Fruit fly (Drosophila melanogaster): Measurements from ENCODE around the gene CG7173.

CG7173 gene

DNA sequence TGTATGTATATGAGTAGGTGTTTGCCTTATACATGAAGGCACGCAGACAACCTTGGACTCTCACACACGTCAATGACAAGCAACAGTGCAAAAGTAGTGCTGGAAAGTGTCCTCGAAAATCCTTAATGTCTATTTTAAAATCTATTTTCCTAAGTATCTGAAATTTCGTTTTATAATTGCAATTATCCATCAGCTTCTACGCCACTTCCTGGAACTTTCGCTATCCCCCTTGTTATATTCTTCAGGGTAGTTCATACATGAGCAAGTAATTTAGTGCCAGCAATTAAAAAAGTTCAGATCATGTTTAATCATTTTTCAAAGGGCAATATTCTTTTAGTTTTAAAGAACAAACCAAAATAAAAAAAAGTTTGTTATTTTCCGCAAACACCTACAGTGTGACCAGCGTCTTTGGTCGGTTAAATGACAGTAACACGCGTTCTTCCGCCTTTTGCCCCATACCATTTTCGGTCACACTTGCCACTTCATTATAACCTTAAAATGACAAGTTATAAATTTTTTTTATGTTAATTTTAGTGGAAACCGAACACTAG, 41.2 kb downstream of the CG7173 start (continued):
- peak; percentile 54 for TF ChIP-seq Hr39 (GFP tag; optimal IDR thresholded peaks at IDR 0.05)
- peak; percentile 12 for TF ChIP-seq Ets21C (GFP tag; optimal IDR thresholded peaks at IDR 0.05)
- peak; percentile 40 for TF ChIP-seq lz (GFP tag; optimal IDR thresholded peaks at IDR 0.05)
- peak; percentile 49 for TF ChIP-seq OdsH (GFP tag; optimal IDR thresholded peaks at IDR 0.05)
- TF ChIP-seq CG10669 (GFP tag; optimal IDR thresholded peaks at IDR 0.05): peak; percentile 5
- TF ChIP-seq Hr38 (GFP tag; optimal IDR thresholded peaks at IDR 0.05): no peak
- no peak for TF ChIP-seq CG9139 (GFP tag; optimal IDR thresholded peaks at IDR 0.05)
- TF ChIP-seq Blimp-1 (GFP tag; optimal IDR thresholded peaks at IDR 0.05): no peak
- TF ChIP-seq CG11294 (GFP tag; IDR thresholded peaks at IDR 0.05): no peak
- TF ChIP-seq CG8632 (GFP tag; optimal IDR thresholded peaks at IDR 0.05): peak; percentile 45
- no peak for TF ChIP-seq Gug (GFP tag; IDR thresholded peaks at IDR 0.05)
- TF ChIP-seq salr (GFP tag; optimal IDR thresholded peaks at IDR 0.05): no peak
- TF ChIP-seq CG32006 (GFP tag; optimal IDR thresholded peaks at IDR 0.05): peak; percentile 24

DNA sequence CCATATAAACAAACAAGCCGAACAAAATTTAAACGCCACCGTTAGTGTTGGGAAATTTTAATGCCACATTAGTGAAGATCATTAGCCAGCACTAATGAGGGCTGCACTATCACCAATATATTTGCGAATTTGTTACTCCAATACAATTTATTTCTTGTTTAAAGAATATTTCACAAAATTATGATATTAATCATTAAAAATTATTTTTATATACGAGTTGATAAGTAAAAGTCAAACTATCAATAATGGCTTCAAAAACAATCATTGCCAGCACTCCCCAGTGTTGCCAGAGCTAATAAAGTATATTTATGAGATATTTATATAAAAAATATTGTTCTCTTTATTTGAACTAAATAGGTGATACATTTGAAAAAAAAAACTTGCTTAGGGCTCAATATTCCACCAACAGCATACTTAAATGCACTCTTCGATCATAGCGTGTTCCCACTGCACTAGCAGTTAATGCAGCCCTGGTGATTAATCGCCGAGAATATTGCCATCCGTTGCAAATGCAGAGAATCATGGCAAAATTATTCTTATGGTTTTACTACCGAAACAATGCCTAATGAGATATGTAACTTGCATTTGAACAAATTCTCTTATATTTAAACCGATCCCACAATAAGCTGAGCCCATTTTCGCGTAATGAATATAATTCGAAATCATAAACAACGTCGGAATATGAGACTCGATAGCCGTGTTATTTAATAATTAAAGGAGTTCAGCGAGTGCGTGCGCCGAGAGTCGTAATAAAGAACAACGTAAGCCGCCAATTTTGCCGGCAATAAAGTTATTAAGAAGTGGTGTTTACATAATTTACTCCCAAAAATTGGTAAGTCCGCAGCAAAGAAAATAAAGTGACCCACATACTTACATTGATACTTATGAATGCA, 42.0 kb downstream of the CG7173 start, which contains the start of the genes SAK and Cdk12:
Gene SAK, minus strand, starts transcription at position 65 of the 893 bp plus-strand sequence.
Gene Cdk12, plus strand, starts transcription at position 484 of the 893 bp plus-strand sequence.
- TF ChIP-seq Sox102F (GFP tag; optimal IDR thresholded peaks at IDR 0.05) (peak; percentile 83), Ets96B (tag; optimal IDR thresholded peaks at IDR 0.05) (peak; percentile 72), Smox (GFP tag; optimal IDR thresholded peaks at IDR 0.05) (peak; percentile 77), Eip75B (GFP tag; optimal IDR thresholded peaks at IDR 0.05) (peak; percentile 66), Blimp-1 (GFP tag; optimal IDR thresholded peaks at IDR 0.05) (peak; percentile 69), CG10669 (GFP tag; optimal IDR thresholded peaks at IDR 0.05) (peak; percentile 78), Hr39 (GFP tag; optimal IDR thresholded peaks at IDR 0.05) (peak; percentile 74), CG10631 (GFP tag; optimal IDR thresholded peaks at IDR 0.05) (peak; percentile 90), Met (GFP tag; optimal IDR thresholded peaks at IDR 0.05) (peak; percentile 77), achi (GFP tag; optimal IDR thresholded peaks at IDR 0.05) (peak; percentile 83), acj6 (GFP tag; optimal IDR thresholded peaks at IDR 0.05) (peak; percentile 86), spab (GFP tag; optimal IDR thresholded peaks at IDR 0.05) (peak; percentile 67), OdsH (GFP tag; optimal IDR thresholded peaks at IDR 0.05) (peak; percentile 88), Eip93F (GFP tag; optimal IDR thresholded peaks at IDR 0.05) (peak; percentile 71), CG8319 (GFP tag; optimal IDR thresholded peaks at IDR 0.05) (peak; percentile 75), CG34406 (GFP tag; optimal IDR thresholded peaks at IDR 0.05) (peak; percentile 86), Hr38 (GFP tag; optimal IDR thresholded peaks at IDR 0.05) (no peak), CG1621 (tag; optimal IDR thresholded peaks at IDR 0.05) (peak; percentile 35), Sox14 (GFP tag; optimal IDR thresholded peaks at IDR 0.05) (peak; percentile 59), CG3919 (GFP tag; optimal IDR thresholded peaks at IDR 0.05) (peak; percentile 85), CG4318 (GFP tag; optimal IDR thresholded peaks at IDR 0.05) (peak; percentile 78), lz (GFP tag; optimal IDR thresholded peaks at IDR 0.05) (peak; percentile 67), svp (GFP tag) (no peak), esn (GFP tag; optimal IDR thresholded peaks at IDR 0.05) (peak; percentile 82), CG16779 (tag; optimal IDR thresholded peaks at IDR 0.05) (no peak), CG15336 (GFP tag; IDR thresholded peaks at IDR 0.05) (peak; percentile 75), CG6276 (GFP tag; optimal IDR thresholded peaks at IDR 0.05) (no peak), CG8632 (GFP tag; optimal IDR thresholded peaks at IDR 0.05) (peak; percentile 81), CG3032 (tag; optimal IDR thresholded peaks at IDR 0.05) (peak; percentile 84), Ets21C (GFP tag; optimal IDR thresholded peaks at IDR 0.05) (peak; percentile 70), CG6163 (GFP tag; IDR thresholded peaks at IDR 0.05) (peak; percentile 79), eg (GFP tag; IDR thresholded peaks at IDR 0.05) (peak; percentile 83), CG9139 (GFP tag; optimal IDR thresholded peaks at IDR 0.05) (peak; percentile 49), CG11902 (GFP tag; optimal IDR thresholded peaks at IDR 0.05) (peak; percentile 84), pdm3 (GFP tag; optimal IDR thresholded peaks at IDR 0.05) (peak; percentile 79), CG11762 (GFP tag; optimal IDR thresholded peaks at IDR 0.05; ENCODE audit: insufficient read depth) (peak; percentile 74), ss (GFP tag; optimal IDR thresholded peaks at IDR 0.05) (peak; percentile 59 to 75), Lpt (GFP tag; optimal IDR thresholded peaks at IDR 0.05) (peak; percentile 77), dac (GFP tag; optimal IDR thresholded peaks at IDR 0.05) (peak; percentile 66), cyc (GFP tag; optimal IDR thresholded peaks at IDR 0.05) (peak; percentile 78), net (GFP tag; optimal IDR thresholded peaks at IDR 0.05) (peak; percentile 80), CG6854 (GFP tag; optimal IDR thresholded peaks at IDR 0.05) (peak; percentile 59)

Measured in whole organism, prepupa.